Worm (Caenorhabditis elegans): Measurements from ENCODE around the gene C06A12.3.

DNA sequence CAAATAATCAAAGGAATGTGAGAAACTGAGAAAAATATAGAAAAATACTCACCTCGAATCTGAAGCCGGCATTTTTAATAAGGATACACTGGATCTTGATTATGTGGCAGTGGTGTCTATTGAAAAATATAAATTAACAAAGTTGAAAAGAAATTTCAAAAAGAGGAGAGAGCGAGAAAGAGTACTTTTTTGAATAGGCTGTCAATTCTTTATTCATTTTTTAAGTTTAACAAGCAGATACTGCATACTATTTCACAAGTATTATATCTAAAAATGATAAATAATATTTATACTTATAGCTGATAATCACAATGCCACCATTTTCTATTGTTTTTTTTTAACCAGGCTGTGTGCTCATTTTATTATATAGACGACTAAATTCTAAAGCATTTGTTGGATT lies 9.8 kb upstream of the C06A12.3 start, which contains the start of gene npr-26:
- TF ChIP-seq pha-4 (tag; optimal IDR thresholded peaks at IDR 0.05) (no peak), nhr-237 (tag; optimal IDR thresholded peaks at IDR 0.05) (no peak), lin-13 (tag; optimal IDR thresholded peaks at IDR 0.05) (no peak), snpc-4 (tag; optimal IDR thresholded peaks at IDR 0.05) (no peak), elt-3 (tag; optimal IDR thresholded peaks at IDR 0.05) (no peak), lin-32 (GFP tag; optimal IDR thresholded peaks at IDR 0.05) (no peak), tbx-8 (GFP tag; optimal IDR thresholded peaks at IDR 0.05) (no peak)
